Worm (Caenorhabditis elegans) whole organism, L4 larva: ENCODE results near the gene nsph-4.1.

Experiments
- R02D3.7 ChIP-seq: fragments of 150-350 bp; sonication (generic microtip); optimal IDR thresholded peaks from 3 replicates; lab custom pipeline; 2014; ENCODE audit warnings: missing biosample characterization, missing genetic modification characterization
- Y105C5A.15 ChIP-seq: fragments of 200-800 bp; sonication (Bioruptor generic); IDR thresholded peaks from 2 replicates; pipeline ENCODE4 v1.3.6; 2022; ENCODE audit warnings: missing genetic modification characterization, missing compliant biosample characterization
- aly-2 ChIP-seq: sonication (generic microtip); optimal IDR thresholded peaks from 2 replicates; lab custom pipeline; 2018; ENCODE audit warnings: missing biosample characterization, missing genetic modification characterization
- ceh-32 ChIP-seq: sonication (generic microtip); optimal IDR thresholded peaks from 2 replicates; lab custom pipeline; 2016; ENCODE audit warnings: mild to moderate bottlenecking, missing genetic modification characterization, missing compliant biosample characterization; ENCODE audit not compliant: poor library complexity
- dpl-1 ChIP-seq: fragments of 150-350 bp; optimal IDR thresholded peaks from 2 replicates; lab custom pipeline; 2014; ENCODE audit warnings: missing biosample characterization, missing genetic modification reagents, missing genetic modification characterization
- fkh-10 ChIP-seq: fragments of 150-350 bp; optimal IDR thresholded peaks from 2 replicates; lab custom pipeline; 2014; ENCODE audit warnings: missing biosample characterization, missing genetic modification reagents, missing genetic modification characterization
- lin-13 ChIP-seq: fragments of 150-350 bp; optimal IDR thresholded peaks from 2 replicates; lab custom pipeline; 2014; ENCODE audit warnings: missing biosample characterization, missing genetic modification reagents, missing genetic modification characterization
- mdt-29 ChIP-seq: fragments of 200-800 bp; sonication (Bioruptor generic); IDR thresholded peaks from 2 replicates; pipeline ENCODE4 v1.3.6; 2022; ENCODE audit warnings: missing genetic modification reagents, missing genetic modification characterization, missing compliant biosample characterization
- nhr-11 ChIP-seq: fragments of 150-350 bp; optimal IDR thresholded peaks from 2 replicates; lab custom pipeline; 2014; ENCODE audit warnings: missing biosample characterization, missing genetic modification characterization
- nhr-25 ChIP-seq: sonication (generic microtip); optimal IDR thresholded peaks from 2 replicates; lab custom pipeline; 2017; ENCODE audit warnings: missing genetic modification characterization, mild to moderate bottlenecking, missing compliant biosample characterization, antibody characterized with exemption, moderate library complexity, borderline replicate concordance; ENCODE audit not compliant: insufficient read depth
- snpc-4 ChIP-seq: fragments of 150-350 bp; optimal IDR thresholded peaks from 2 replicates; lab custom pipeline; 2014; ENCODE audit warnings: missing biosample characterization, missing genetic modification characterization
- unc-39 ChIP-seq: sonication (generic microtip); optimal IDR thresholded peaks from 2 replicates; lab custom pipeline; 2017; ENCODE audit warnings: missing biosample characterization, missing genetic modification characterization
- zag-1 ChIP-seq: fragments of 150-350 bp; optimal IDR thresholded peaks from 2 replicates; lab custom pipeline; 2014; ENCODE audit warnings: missing biosample characterization, missing genetic modification characterization
- zip-11 ChIP-seq: fragments of 200-800 bp; sonication (Bioruptor generic); IDR thresholded peaks from 2 replicates; pipeline ENCODE4 v1.3.6; 2022; ENCODE audit warnings: missing genetic modification characterization, missing compliant biosample characterization

DNA sequence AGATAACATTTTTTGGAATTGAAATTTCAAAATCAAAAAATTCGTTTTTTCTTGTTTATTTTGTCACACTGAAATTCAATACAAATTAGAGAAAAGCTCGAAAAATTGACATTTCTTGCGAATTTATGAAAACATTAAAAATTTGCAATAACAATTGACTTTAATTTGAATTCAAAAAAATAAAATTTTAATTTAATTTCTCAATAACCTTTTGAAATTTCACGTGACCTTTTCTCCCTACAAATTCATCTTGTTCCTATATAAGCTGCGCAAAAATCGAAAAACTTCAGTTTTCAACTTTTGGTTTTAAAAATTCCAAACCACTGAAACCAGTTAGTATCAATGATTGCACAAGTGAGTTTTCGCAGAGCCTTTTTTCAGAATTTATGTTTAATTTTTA is 42.2 kb downstream of the nsph-4.1 start, which contains the start of gene F36H12.4:
- no peak for TF ChIP-seq fkh-10 (GFP tag; lab: Kevin White, UChicago)
- TF ChIP-seq snpc-4 (tag; lab: Kevin White, UChicago) = no peak
- TF ChIP-seq ceh-32 (tag; lab: Kevin White, UChicago) = no peak
- TF ChIP-seq nhr-25 (tag; lab: Kevin White, UChicago) = no peak
- TF ChIP-seq zag-1 = no peak
- no peak for TF ChIP-seq Y105C5A.15 (GFP tag; lab: Robert Waterston, UW)
- no peak for TF ChIP-seq unc-39 (tag; lab: Kevin White, UChicago)
- TF ChIP-seq R02D3.7 (tag; lab: Kevin White, UChicago) = no peak
- no peak for TF ChIP-seq zip-11 (GFP tag; lab: Robert Waterston, UW)
- no peak for TF ChIP-seq nhr-11 (tag; lab: Kevin White, UChicago)
- no peak for TF ChIP-seq mdt-29 (GFP tag; lab: Robert Waterston, UW)
- TF ChIP-seq aly-2 = no peak
- no peak for TF ChIP-seq lin-13 (GFP tag; lab: Kevin White, UChicago)
- no peak for TF ChIP-seq dpl-1
